Worm (Caenorhabditis elegans) whole organism, dauer: ENCODE data around the gene sup-26.

Source experiments
- unc-62 ChIP-seq: sonication (generic microtip); optimal IDR thresholded peaks from 2 replicates; lab custom pipeline; 2017; ENCODE audit warnings: missing biosample characterization, missing genetic modification reagents, missing genetic modification characterization

Gene sup-26

ce11 chrIII:4280215-4281173 is at the start of gene sup-26:
TSS of gene sup-26 (minus strand) at chrIII:4280224.
- no peak for TF ChIP-seq unc-62

ce11 chrIII:4328208-4328987 is 48.4 kb upstream of the sup-26 start:
- TF ChIP-seq unc-62 = no peak

ce11 chrIII:4323859-4324258 is 43.8 kb upstream of the sup-26 start, which contains the start of gene H38K22.9:
TSS of gene H38K22.9 (plus strand) at chrIII:4324159.
- TF ChIP-seq unc-62 = no peak

ce11 chrIII:4323120-4323519 is 43.1 kb upstream of the sup-26 start:
- no peak for TF ChIP-seq unc-62

ce11 chrIII:4321399-4321798 is 41.4 kb upstream of the sup-26 start, which contains the start of gene H38K22.7:
TSS of gene H38K22.7 (plus strand) at chrIII:4321699.
- no peak for TF ChIP-seq unc-62

- TF ChIP-seq unc-62 = no peak
Measured at ce11 chrIII:4320113-4320512, 40.1 kb upstream of the sup-26 start, which contains the start of gene H38K22.6. TSS of gene H38K22.6 (plus strand) at chrIII:4320413.

ce11 chrIII:4317065-4317752 is 37.2 kb upstream of the sup-26 start, which contains the start of gene tag-131:
TSS of gene tag-131 (plus strand) at chrIII:4317702.
- no peak for TF ChIP-seq unc-62

ce11 chrIII:4314502-4314901 is 34.5 kb upstream of the sup-26 start:
- TF ChIP-seq unc-62 = no peak

- TF ChIP-seq unc-62 = no peak
Measured at ce11 chrIII:4313061-4313962, 33.3 kb upstream of the sup-26 start, which contains the start of the genes evl-14 and dcn-1. TSS of gene evl-14 (minus strand) at chrIII:4313128. TSS of gene dcn-1 (plus strand) at chrIII:4313912.

- TF ChIP-seq unc-62 = no peak
Measured at ce11 chrIII:4309303-4309702, 29.3 kb upstream of the sup-26 start.

- TF ChIP-seq unc-62 = no peak
Measured at ce11 chrIII:4302780-4303179, 22.8 kb upstream of the sup-26 start.

- no peak for TF ChIP-seq unc-62
Measured at ce11 chrIII:4302293-4302692, 22.3 kb upstream of the sup-26 start, which contains the start of gene R10E4.9. TSS of gene R10E4.9 (minus strand) at chrIII:4302393.

ce11 chrIII:4300989-4301498 is 21.0 kb upstream of the sup-26 start, which contains the start of gene R10E4.11:
TSS of gene R10E4.11 (minus strand) at chrIII:4301039.
- TF ChIP-seq unc-62 = no peak

ce11 chrIII:4294153-4294862 is 14.3 kb upstream of the sup-26 start, which contains the start of the genes nth-1 and R10E4.7:
TSS of gene nth-1 (minus strand) at chrIII:4294253.
TSS of gene R10E4.7 (plus strand) at chrIII:4294812.
- no peak for TF ChIP-seq unc-62
